Fruit fly (Drosophila melanogaster) whole organism, adult: ENCODE measurements around the gene CG44088.

Experiments used
- CG11617 ChIP-seq: fragments of 200-800 bp; sonication (Bioruptor generic); optimal IDR thresholded peaks from 2 replicates; lab custom pipeline; 2017; ENCODE audit warnings: mild to moderate bottlenecking, missing biosample characterization, missing genetic modification reagents, missing genetic modification characterization
- CG12768 ChIP-seq: fragments of 200-800 bp; sonication (Bioruptor generic); optimal IDR thresholded peaks from 2 replicates; lab custom pipeline; 2017; ENCODE audit warnings: missing biosample characterization, missing genetic modification characterization, mild to moderate bottlenecking, moderate library complexity, missing genetic modification reagents
- CG1620 ChIP-seq: fragments of 200-800 bp; sonication (Bioruptor generic); optimal IDR thresholded peaks from 2 replicates; lab custom pipeline; 2016; ENCODE audit warnings: missing biosample characterization, missing genetic modification characterization
- CG33017 ChIP-seq: fragments of 200-800 bp; sonication (Bioruptor generic); optimal IDR thresholded peaks from 2 replicates; lab custom pipeline; 2018; ENCODE audit warnings: missing biosample characterization, mild to moderate bottlenecking, missing genetic modification characterization, moderate library complexity
- Clk ChIP-seq: fragments of 200-800 bp; sonication (Bioruptor generic); optimal IDR thresholded peaks from 2 replicates; lab custom pipeline; 2017; ENCODE audit warnings: missing biosample characterization, missing genetic modification characterization
- Mnt ChIP-seq: fragments of 200-800 bp; sonication (Bioruptor generic); optimal IDR thresholded peaks from 2 replicates; lab custom pipeline; 2016; ENCODE audit warnings: missing biosample characterization, mild to moderate bottlenecking, missing genetic modification characterization
- bab1 ChIP-seq: fragments of 200-800 bp; sonication (Bioruptor generic); optimal IDR thresholded peaks from 3 replicates; lab custom pipeline; 2019; ENCODE audit warnings: missing biosample characterization, mild to moderate bottlenecking, missing genetic modification characterization, moderate library complexity
- cnc ChIP-seq, 2 experiments: fragments of >200 bp; optimal IDR thresholded peaks; 2 replicates each; lab custom pipeline; 2017
- kay ChIP-seq: fragments of 200-800 bp; sonication (Bioruptor generic); peaks from one replicate; lab custom pipeline; 2016; ENCODE audit warnings: missing biosample characterization, missing genetic modification characterization, borderline replicate concordance
- ovo ChIP-seq: fragments of 200-800 bp; sonication (Bioruptor generic); optimal IDR thresholded peaks from 2 replicates; lab custom pipeline; 2016; ENCODE audit warnings: missing biosample characterization, missing genetic modification characterization
- tj ChIP-seq: fragments of 200-800 bp; sonication (Bioruptor generic); optimal IDR thresholded peaks from 3 replicates; lab custom pipeline; 2017; ENCODE audit warnings: missing biosample characterization, mild to moderate bottlenecking, missing genetic modification characterization, moderate library complexity
- toe ChIP-seq: fragments of 200-800 bp; sonication (Bioruptor generic); optimal IDR thresholded peaks from 2 replicates; lab custom pipeline; 2016; ENCODE audit warnings: missing biosample characterization, missing genetic modification characterization

- TF ChIP-seq bab1, result peak; percentile 23
- peak; percentile 38 for TF ChIP-seq CG12768 (GFP tag; lab: Kevin White, UChicago)
- TF ChIP-seq kay (GFP tag; lab: Kevin White, UChicago), result no peak
- TF ChIP-seq CG11617 (GFP tag; lab: Kevin White, UChicago), result peak; percentile 37
- no peak for TF ChIP-seq Clk
- TF ChIP-seq tj (GFP tag; lab: Kevin White, UChicago), result peak; percentile 19
- peak; percentile 54 for TF ChIP-seq Mnt (GFP tag; lab: Kevin White, UChicago)
- peak; percentile 14 for TF ChIP-seq ovo (GFP tag; lab: Kevin White, UChicago)
- TF ChIP-seq toe (GFP tag; lab: Kevin White, UChicago), result peak; percentile 21
- no peak for TF ChIP-seq CG1620 (GFP tag; lab: Kevin White, UChicago)
- TF ChIP-seq cnc (optimal IDR thresholded peaks at IDR 0.05; lab: Kevin White, UChicago), result no peak
- peak; percentile 15 for TF ChIP-seq CG33017 (tag; lab: Kevin White, UChicago)
Observed at dm6 chr3R:4813172-4813716, 38.4 kb upstream of the CG44088 start.
